Fruit fly (Drosophila melanogaster) whole organism, embryonic: Measurements from ENCODE around the gene CG6790.

ENCODE experiments used
- Atf6 ChIP-seq: fragments of 200-800 bp; sonication (Bioruptor generic); IDR thresholded peaks from 2 replicates; pipeline ENCODE4 v1.3.6; 2022; ENCODE audit warnings: missing biosample characterization, missing genetic modification characterization
- CG11723 ChIP-seq: fragments of 200-800 bp; sonication (Bioruptor generic); optimal IDR thresholded peaks from 2 replicates; lab custom pipeline; 2017; ENCODE audit warnings: missing biosample characterization, mild to moderate bottlenecking, missing genetic modification characterization
- CG12155 ChIP-seq: fragments of 200-800 bp; sonication (Bioruptor generic); optimal IDR thresholded peaks from 3 replicates; lab custom pipeline; 2016; ENCODE audit warnings: missing biosample characterization, missing genetic modification characterization
- CG13287 ChIP-seq: fragments of 200-800 bp; sonication (Bioruptor generic); IDR thresholded peaks from 2 replicates; pipeline ENCODE4 v1.3.6; 2022; ENCODE audit warnings: missing biosample characterization, missing genetic modification characterization; ENCODE audit not compliant: partially characterized antibody
- CG14014 ChIP-seq: fragments of 200-800 bp; sonication (Bioruptor generic); IDR thresholded peaks from 2 replicates; pipeline ENCODE4 v1.3.6; 2022; ENCODE audit warnings: missing biosample characterization, missing genetic modification characterization
- CG16863 ChIP-seq: fragments of 200-800 bp; sonication (Bioruptor generic); optimal IDR thresholded peaks from 3 replicates; lab custom pipeline; 2016; ENCODE audit warnings: missing biosample characterization, missing genetic modification characterization
- CG17186 ChIP-seq: fragments of 200-800 bp; sonication (Bioruptor generic); optimal IDR thresholded peaks from 3 replicates; lab custom pipeline; 2017; ENCODE audit warnings: missing biosample characterization, missing genetic modification reagents, missing genetic modification characterization
- CG17912 ChIP-seq: fragments of 200-800 bp; sonication (Bioruptor generic); optimal IDR thresholded peaks from 2 replicates; lab custom pipeline; 2018; ENCODE audit warnings: missing biosample characterization, mild to moderate bottlenecking, missing genetic modification characterization
- CG18476 ChIP-seq: fragments of 200-800 bp; sonication (Bioruptor generic); optimal IDR thresholded peaks from 2 replicates; lab custom pipeline; 2016; ENCODE audit warnings: missing biosample characterization, mild to moderate bottlenecking, missing genetic modification characterization
- CG2712 ChIP-seq: fragments of 200-800 bp; optimal IDR thresholded peaks from 3 replicates; lab custom pipeline; 2019; ENCODE audit warnings: missing biosample characterization, mild to moderate bottlenecking, missing genetic modification characterization, moderate library complexity
- CG30431 ChIP-seq: fragments of 200-800 bp; sonication (Bioruptor generic); optimal IDR thresholded peaks from 2 replicates; lab custom pipeline; 2017; ENCODE audit warnings: missing biosample characterization, missing genetic modification characterization
- CG3726 ChIP-seq: fragments of 200-800 bp; sonication (Bioruptor generic); IDR thresholded peaks from 3 replicates; pipeline ENCODE4, ENCODE4 v1.3.6; 2022; ENCODE audit warnings: missing biosample characterization, missing genetic modification characterization
- CG5953 ChIP-seq: fragments of 200-800 bp; sonication (Bioruptor generic); IDR thresholded peaks from 2 replicates; pipeline ENCODE4 v1.3.6; 2022; ENCODE audit warnings: missing biosample characterization, missing genetic modification characterization
- CG6272 ChIP-seq: fragments of 200-800 bp; sonication (Bioruptor generic); IDR thresholded peaks from 2 replicates; pipeline ENCODE4 v1.3.6; 2022; ENCODE audit warnings: missing biosample characterization, missing genetic modification characterization
- CG6689 ChIP-seq: fragments of 200-800 bp; sonication (Bioruptor generic); IDR thresholded peaks from 2 replicates; pipeline ENCODE4 v1.3.6; 2022; ENCODE audit warnings: missing biosample characterization, missing genetic modification characterization
- CG8478 ChIP-seq: fragments of >200 bp; optimal IDR thresholded peaks from 2 replicates; lab custom pipeline; 2018
- CG9932 ChIP-seq: fragments of 200-800 bp; sonication (Bioruptor generic); IDR thresholded peaks from 2 replicates; pipeline ENCODE4 v1.3.6; 2022; ENCODE audit warnings: missing biosample characterization, missing genetic modification characterization
- CrebB ChIP-seq: fragments of 200-800 bp; sonication (Bioruptor generic); optimal IDR thresholded peaks from 3 replicates; lab custom pipeline; 2018; ENCODE audit warnings: missing biosample characterization, mild to moderate bottlenecking, missing genetic modification characterization
- Dek ChIP-seq: fragments of 200-800 bp; sonication (Bioruptor generic); optimal IDR thresholded peaks from 3 replicates; lab custom pipeline; 2019; ENCODE audit warnings: missing biosample characterization, mild to moderate bottlenecking, missing genetic modification characterization, moderate library complexity
- E2f1 ChIP-seq: fragments of 200-800 bp; sonication (Bioruptor generic); IDR thresholded peaks from 2 replicates; pipeline ENCODE4 v1.3.6; 2022; ENCODE audit warnings: missing biosample characterization, missing genetic modification characterization
- Elba2 ChIP-seq: fragments of 200-800 bp; sonication (Bioruptor generic); optimal IDR thresholded peaks from 3 replicates; lab custom pipeline; 2016; ENCODE audit warnings: missing biosample characterization, missing genetic modification characterization
- H2.0 ChIP-seq: fragments of 200-800 bp; sonication (Bioruptor generic); IDR thresholded peaks from 2 replicates; pipeline ENCODE4 v1.3.6; 2022; ENCODE audit warnings: missing biosample characterization, missing genetic modification characterization
- HmgD ChIP-seq: fragments of 200-800 bp; sonication (Bioruptor generic); optimal IDR thresholded peaks from 3 replicates; lab custom pipeline; 2016; ENCODE audit warnings: missing biosample characterization, missing genetic modification characterization
- Hmr ChIP-seq: fragments of 200-800 bp; sonication (Bioruptor generic); optimal IDR thresholded peaks from 3 replicates; lab custom pipeline; 2017; ENCODE audit warnings: mild to moderate bottlenecking, missing biosample characterization, missing genetic modification reagents, missing genetic modification characterization
- Kr ChIP-seq: fragments of 200-800 bp; sonication (Bioruptor generic); optimal IDR thresholded peaks from 2 replicates; lab custom pipeline; 2017; ENCODE audit warnings: missing biosample characterization, mild to moderate bottlenecking, missing genetic modification characterization
- MBD-R2 ChIP-seq: fragments of 200-800 bp; sonication (Bioruptor generic); IDR thresholded peaks from 2 replicates; pipeline ENCODE4 v1.3.6; 2022; ENCODE audit warnings: missing biosample characterization, missing genetic modification characterization
- Mad ChIP-seq: fragments of 200-800 bp; sonication (Bioruptor generic); optimal IDR thresholded peaks from 2 replicates; lab custom pipeline; 2016; ENCODE audit warnings: missing biosample characterization, missing genetic modification characterization
- NC2β ChIP-seq: fragments of 200-800 bp; sonication (Bioruptor generic); optimal IDR thresholded peaks from 2 replicates; lab custom pipeline; 2016; ENCODE audit warnings: missing biosample characterization, missing genetic modification characterization
- Optix ChIP-seq: fragments of 200-800 bp; sonication (Bioruptor generic); IDR thresholded peaks from 3 replicates; pipeline ENCODE4 v1.3.6; 2022; ENCODE audit warnings: missing biosample characterization, missing genetic modification characterization
- Ptx1 ChIP-seq: fragments of 200-800 bp; sonication (Bioruptor generic); IDR thresholded peaks from 2 replicates; pipeline ENCODE4 v1.3.6; 2022; ENCODE audit warnings: missing biosample characterization, missing genetic modification characterization
- Sox102F ChIP-seq: fragments of 200-800 bp; sonication (Bioruptor generic); optimal IDR thresholded peaks from 2 replicates; lab custom pipeline; 2018; ENCODE audit warnings: missing biosample characterization, mild to moderate bottlenecking, missing genetic modification characterization, moderate library complexity
- ase ChIP-seq: fragments of 200-800 bp; sonication (Bioruptor generic); IDR thresholded peaks from 3 replicates; pipeline ENCODE4 v1.3.6; 2022; ENCODE audit warnings: missing biosample characterization, missing genetic modification characterization
- bab2 ChIP-seq: fragments of 200-800 bp; sonication (Bioruptor generic); optimal IDR thresholded peaks from 2 replicates; lab custom pipeline; 2016; ENCODE audit warnings: missing biosample characterization, missing genetic modification characterization
- chn ChIP-seq: fragments of 200-800 bp; sonication (Bioruptor generic); optimal IDR thresholded peaks from 2 replicates; lab custom pipeline; 2016; ENCODE audit warnings: missing biosample characterization, missing genetic modification characterization
- da ChIP-seq: fragments of 200-800 bp; sonication (Bioruptor generic); optimal IDR thresholded peaks from 2 replicates; lab custom pipeline; 2016; ENCODE audit warnings: missing biosample characterization, missing genetic modification characterization
- danr ChIP-seq: fragments of 200-800 bp; sonication (Bioruptor generic); IDR thresholded peaks from 2 replicates; pipeline ENCODE4 v1.3.6; 2022; ENCODE audit warnings: missing biosample characterization, missing genetic modification characterization
- exex ChIP-seq: fragments of 200-800 bp; sonication (Bioruptor generic); optimal IDR thresholded peaks from 4 replicates; lab custom pipeline; 2018; ENCODE audit warnings: missing biosample characterization, mild to moderate bottlenecking, missing genetic modification characterization, moderate library complexity
- ind ChIP-seq: fragments of 200-800 bp; sonication (Bioruptor generic); optimal IDR thresholded peaks from 3 replicates; lab custom pipeline; 2016; ENCODE audit warnings: missing biosample characterization, missing genetic modification characterization
- insv ChIP-seq, 2 experiments: fragments of 200-800 bp; sonication (Bioruptor generic); optimal IDR thresholded peaks; 3 replicates each; lab custom pipeline; 2016 to 2018; ENCODE audit warnings: missing biosample characterization in 2 of 2, missing genetic modification characterization in 2 of 2
- kni ChIP-seq: fragments of 200-800 bp; sonication (Bioruptor generic); optimal IDR thresholded peaks from 3 replicates; lab custom pipeline; 2017; ENCODE audit warnings: mild to moderate bottlenecking, missing biosample characterization, missing genetic modification reagents, missing genetic modification characterization
- knrl ChIP-seq: fragments of 200-800 bp; sonication (Bioruptor generic); IDR thresholded peaks from 3 replicates; pipeline ENCODE4 v1.3.6; 2022; ENCODE audit warnings: missing biosample characterization, missing genetic modification characterization; ENCODE audit not compliant: partially characterized antibody
- nerfin-2 ChIP-seq: fragments of 200-800 bp; sonication (Bioruptor generic); IDR thresholded peaks from 2 replicates; pipeline ENCODE4 v1.3.6; 2022; ENCODE audit warnings: missing biosample characterization, missing genetic modification characterization; ENCODE audit not compliant: partially characterized antibody
- oc ChIP-seq: fragments of 200-800 bp; sonication (Bioruptor generic); optimal IDR thresholded peaks from 2 replicates; lab custom pipeline; 2018; ENCODE audit warnings: missing biosample characterization, mild to moderate bottlenecking, missing genetic modification characterization, moderate library complexity
- otp ChIP-seq: fragments of 200-800 bp; sonication (Bioruptor generic); IDR thresholded peaks from 3 replicates; pipeline ENCODE4, ENCODE4 v1.3.6; 2022; ENCODE audit warnings: missing biosample characterization, missing genetic modification characterization
- pan ChIP-seq, 4 experiments: fragments of >200 bp in 3 of 4; fragments of 200-800 bp in 1 of 4; sonication (Bioruptor generic) in 1 of 4; optimal IDR thresholded peaks in 3 of 4; IDR thresholded peaks in 1 of 4; 2 replicates each; pipeline versions ENCODE4 v1.3.6 to Lab custom; 2017 to 2022; ENCODE audit warnings: missing biosample characterization in 2 of 4, missing genetic modification characterization in 2 of 4, mixed read lengths in 1 of 4
- salm ChIP-seq: fragments of 200-800 bp; sonication (Bioruptor generic); optimal IDR thresholded peaks from 2 replicates; lab custom pipeline; 2018; ENCODE audit warnings: missing biosample characterization, mild to moderate bottlenecking, missing genetic modification characterization
- sqz ChIP-seq: fragments of 200-800 bp; sonication (Bioruptor generic); optimal IDR thresholded peaks from 3 replicates; lab custom pipeline; 2018; ENCODE audit warnings: missing biosample characterization, mild to moderate bottlenecking, missing genetic modification characterization
- tap ChIP-seq: fragments of 200-800 bp; optimal IDR thresholded peaks from 3 replicates; lab custom pipeline; 2019; ENCODE audit warnings: missing biosample characterization, mild to moderate bottlenecking, missing genetic modification characterization, moderate library complexity
- tgo ChIP-seq: fragments of 200-800 bp; sonication (Bioruptor generic); IDR thresholded peaks from 3 replicates; pipeline ENCODE4 v1.3.6; 2022; ENCODE audit warnings: missing biosample characterization, missing genetic modification characterization
- tll ChIP-seq, 2 experiments: fragments of 200-800 bp in 1 of 2; fragments of >200 bp in 1 of 2; sonication (Bioruptor generic) in 1 of 2; optimal IDR thresholded peaks; 2 replicates each; lab custom pipeline; 2017 to 2019; ENCODE audit warnings: missing biosample characterization in 2 of 2, missing genetic modification characterization in 2 of 2, mild to moderate bottlenecking in 1 of 2, moderate library complexity in 1 of 2
- z ChIP-seq: fragments of 200-800 bp; sonication (Bioruptor generic); IDR thresholded peaks from 3 replicates; pipeline ENCODE4 v1.3.6; 2022; ENCODE audit warnings: missing biosample characterization, missing genetic modification characterization

The CG6790 gene

dm6 chr3R:11623025-11623424, 44.5 kb upstream of the CG6790 start, which contains the start of gene CG14711 (continued):
- TF ChIP-seq CG13287 (peak; percentile 92), CG6689 (GFP tag; lab: Robert Waterston, UW) (peak; percentile 81), ase (peak; percentile 87), pan (optimal IDR thresholded peaks at IDR 0.05; lab: Kevin White, UChicago) (no peak), pan (GFP tag; optimal IDR thresholded peaks at IDR 0.05 in 1 of 2, IDR thresholded peaks at IDR 0.05 in 1 of 2) (peak in 1 of 2 experiments; percentile 86), CrebB (tag; lab: Kevin White, UChicago) (peak; percentile 57), Atf6 (peak; percentile 90), exex (tag; lab: Kevin White, UChicago) (peak; percentile 60), CG5953 (peak; percentile 61), kni (GFP tag; lab: Kevin White, UChicago) (peak; percentile 69), tgo (peak; percentile 82), CG2712 (tag; lab: Kevin White, UChicago) (peak; percentile 90), bab2 (GFP tag; lab: Kevin White, UChicago) (peak; percentile 83), z (GFP tag; lab: Robert Waterston, UW) (no peak), MBD-R2 (GFP tag; lab: Robert Waterston, UW) (peak; percentile 96), tll (GFP tag; optimal IDR thresholded peaks at IDR 0.05; lab: Kevin White, UChicago) (peak in 1 of 2 experiments; percentile 10), CG12155 (GFP tag; lab: Kevin White, UChicago) (peak; percentile 85), CG8478 (lab: Kevin White, UChicago) (no peak), CG6272 (GFP tag; lab: Robert Waterston, UW) (peak; percentile 77), CG30431 (GFP tag; lab: Kevin White, UChicago) (peak; percentile 66), Kr (no peak), danr (peak; percentile 65), Sox102F (no peak), oc (tag; lab: Kevin White, UChicago) (peak; percentile 81), E2f1 (GFP tag; lab: Robert Waterston, UW) (peak; percentile 84), chn (GFP tag; lab: Kevin White, UChicago) (peak; percentile 80), H2.0 (GFP tag; lab: Robert Waterston, UW) (peak; percentile 86), CG11723 (GFP tag; lab: Kevin White, UChicago) (no peak), Mad (GFP tag; lab: Kevin White, UChicago) (peak; percentile 83), HmgD (GFP tag; lab: Kevin White, UChicago) (no peak), CG14014 (peak; percentile 88), Elba2 (GFP tag; lab: Kevin White, UChicago) (no peak), knrl (GFP tag; lab: Robert Waterston, UW) (peak; percentile 79), CG17912 (peak; percentile 65), Ptx1 (GFP tag; lab: Robert Waterston, UW) (peak; percentile 87), CG3726 (GFP tag; lab: Robert Waterston, UW) (peak; percentile 76; the same call in 2 of the 3 replicates), CG18476 (GFP tag; lab: Kevin White, UChicago) (peak; percentile 80), insv (GFP tag; optimal IDR thresholded peaks at IDR 0.05; lab: Kevin White, UChicago) (peak in 1 of 2 experiments; percentile 63), Dek (tag; lab: Kevin White, UChicago) (no peak), da (GFP tag; lab: Kevin White, UChicago) (no peak), Hmr (GFP tag; lab: Kevin White, UChicago) (no peak), sqz (no peak), salm (tag; lab: Kevin White, UChicago) (peak; percentile 79), CG17186 (GFP tag; lab: Kevin White, UChicago) (peak; percentile 51), otp (GFP tag; lab: Robert Waterston, UW) (peak; percentile 83), tap (tag; lab: Kevin White, UChicago) (peak; percentile 78), Optix (peak; percentile 53; the same call in 1 of the 3 replicates), CG16863 (peak; percentile 67), ind (GFP tag; lab: Kevin White, UChicago) (peak; percentile 86), nerfin-2 (GFP tag; lab: Robert Waterston, UW) (0 out of 2 replicates have a peak, but pooled peaks have one; percentile 36), CG9932 (GFP tag; lab: Robert Waterston, UW) (peak; percentile 92), NC2β (GFP tag; lab: Kevin White, UChicago) (peak; percentile 50)
